Fruit fly (Drosophila melanogaster): ENCODE results near the gene BomBc3.

- no peak for TF ChIP-seq CG3032 (tag; optimal IDR thresholded peaks at IDR 0.05)
- no peak for TF ChIP-seq eg (GFP tag; IDR thresholded peaks at IDR 0.05)
- TF ChIP-seq CG6854 (GFP tag; optimal IDR thresholded peaks at IDR 0.05) = no peak
- no peak for TF ChIP-seq CG8319 (GFP tag; optimal IDR thresholded peaks at IDR 0.05)
- no peak for TF ChIP-seq pdm3 (GFP tag; optimal IDR thresholded peaks at IDR 0.05)
- TF ChIP-seq Gug (GFP tag; IDR thresholded peaks at IDR 0.05) = no peak
- TF ChIP-seq esn (GFP tag; optimal IDR thresholded peaks at IDR 0.05) = no peak
- no peak for TF ChIP-seq Blimp-1 (GFP tag; optimal IDR thresholded peaks at IDR 0.05)
- TF ChIP-seq CG6276 (GFP tag; optimal IDR thresholded peaks at IDR 0.05) = no peak
These were observed 33.1 kb upstream of the BomBc3 start for dm6 chr3R:22053740-22054139.
